Worm (Caenorhabditis elegans) whole organism, L4 larva: ENCODE results near the gene C28C12.12.
A peak's percentile ranks its signal among the peaks of the same experiment; 100 is the strongest.

Experiments
- F26F4.8 ChIP-seq: fragments of 200-800 bp; sonication (Bioruptor generic); conservative IDR thresholded peaks from 2 replicates; pipeline ENCODE4 v1.3.6; 2022; ENCODE audit warnings: missing genetic modification characterization, missing compliant biosample characterization
- R02D3.7 ChIP-seq: fragments of 150-350 bp; sonication (generic microtip); optimal IDR thresholded peaks from 3 replicates; lab custom pipeline; 2014; ENCODE audit warnings: missing biosample characterization, missing genetic modification characterization
- T20F7.1 ChIP-seq: fragments of 200-800 bp; sonication (Bioruptor generic); optimal IDR thresholded peaks from 2 replicates; lab custom pipeline; 2018; ENCODE audit warnings: mild to moderate bottlenecking, missing genetic modification characterization, missing compliant biosample characterization
- Y48G9A.11 ChIP-seq: fragments of 200-800 bp; sonication (Bioruptor generic); IDR thresholded peaks from 2 replicates; pipeline ENCODE4 v1.3.6; 2022; ENCODE audit warnings: missing genetic modification reagents, missing genetic modification characterization, missing compliant biosample characterization
- Y5F2A.4 ChIP-seq: fragments of 200-800 bp; sonication (Bioruptor generic); optimal IDR thresholded peaks from 2 replicates; lab custom pipeline; 2018; ENCODE audit warnings: mild to moderate bottlenecking, missing genetic modification characterization, missing compliant biosample characterization
- Y75B8A.6 ChIP-seq: fragments of 200-800 bp; sonication (Bioruptor generic); IDR thresholded peaks from 2 replicates; pipeline ENCODE4 v1.3.6; 2022; ENCODE audit warnings: missing genetic modification reagents, missing genetic modification characterization, missing compliant biosample characterization
- ZK337.2 ChIP-seq: fragments of 200-800 bp; sonication (Bioruptor generic); IDR thresholded peaks from 2 replicates; pipeline ENCODE4 v1.3.6; 2022; ENCODE audit warnings: missing genetic modification reagents, missing genetic modification characterization, missing compliant biosample characterization
- aha-1 ChIP-seq: fragments of 150-350 bp; peaks from one replicate; lab custom pipeline; 2014; ENCODE audit warnings: missing biosample characterization, missing genetic modification characterization
- aly-2 ChIP-seq: sonication (generic microtip); optimal IDR thresholded peaks from 2 replicates; lab custom pipeline; 2018; ENCODE audit warnings: missing biosample characterization, missing genetic modification characterization
- ceh-20 ChIP-seq: fragments of 200-800 bp; sonication (Bioruptor generic); IDR thresholded peaks from 2 replicates; pipeline ENCODE4 v1.3.6; 2022; ENCODE audit warnings: missing genetic modification reagents, missing genetic modification characterization, missing compliant biosample characterization
- ceh-44 ChIP-seq: fragments of 200-800 bp; sonication (Bioruptor generic); IDR thresholded peaks from 2 replicates; pipeline ENCODE4 v1.3.6; 2022; ENCODE audit warnings: missing genetic modification reagents, missing genetic modification characterization, missing compliant biosample characterization
- ceh-62 ChIP-seq: sonication (generic microtip); optimal IDR thresholded peaks from 2 replicates; lab custom pipeline; 2017; ENCODE audit warnings: missing biosample characterization, missing genetic modification characterization
- cey-2 ChIP-seq: sonication (generic microtip); optimal IDR thresholded peaks from 3 replicates; lab custom pipeline; 2017; ENCODE audit warnings: missing genetic modification characterization, mild to moderate bottlenecking, missing compliant biosample characterization, antibody characterized with exemption, borderline replicate concordance; ENCODE audit not compliant: insufficient read depth
- ctbp-1 ChIP-seq: fragments of 200-800 bp; sonication (Bioruptor generic); IDR thresholded peaks from 2 replicates; pipeline ENCODE4 v1.3.6; 2022; ENCODE audit warnings: missing genetic modification reagents, missing genetic modification characterization, missing compliant biosample characterization
- daf-16 ChIP-seq, 3 experiments: sonication (generic microtip); optimal IDR thresholded peaks; 2 replicates each; lab custom pipeline; 2016 to 2017; ENCODE audit warnings: missing genetic modification characterization in 3 of 3, missing genetic modification reagents in 3 of 3, mild to moderate bottlenecking in 2 of 3, missing compliant biosample characterization in 2 of 3, missing biosample characterization in 1 of 3, moderate library complexity in 1 of 3
- daf-8 ChIP-seq: fragments of 200-800 bp; sonication (Bioruptor generic); IDR thresholded peaks from 2 replicates; pipeline ENCODE4 v1.3.6; 2022; ENCODE audit warnings: missing genetic modification characterization, missing compliant biosample characterization
- dmd-6 ChIP-seq: fragments of 200-800 bp; sonication (Bioruptor generic); IDR thresholded peaks from 2 replicates; pipeline ENCODE4 v1.3.6; 2022; ENCODE audit warnings: missing genetic modification reagents, missing genetic modification characterization, missing compliant biosample characterization
- dve-1 ChIP-seq: sonication (generic microtip); optimal IDR thresholded peaks from 2 replicates; lab custom pipeline; 2017; ENCODE audit warnings: antibody characterized with exemption, mild to moderate bottlenecking, missing genetic modification characterization, missing compliant biosample characterization; ENCODE audit not compliant: insufficient read depth
- hlh-11 ChIP-seq: fragments of 200-800 bp; sonication (Bioruptor generic); optimal IDR thresholded peaks from 2 replicates; lab custom pipeline; 2018; ENCODE audit warnings: mild to moderate bottlenecking, missing genetic modification characterization, missing compliant biosample characterization
- hlh-30 ChIP-seq: sonication (generic microtip); optimal IDR thresholded peaks from 2 replicates; lab custom pipeline; 2017; ENCODE audit warnings: antibody characterized with exemption, mild to moderate bottlenecking, missing genetic modification characterization, missing compliant biosample characterization; ENCODE audit not compliant: insufficient read depth
- lin-1 ChIP-seq: fragments of 200-800 bp; sonication (Bioruptor generic); IDR thresholded peaks from 2 replicates; pipeline ENCODE4 v1.3.6; 2022; ENCODE audit warnings: missing genetic modification reagents, missing genetic modification characterization, missing compliant biosample characterization
- lin-15B ChIP-seq: fragments of 150-350 bp; sonication (generic microtip); optimal IDR thresholded peaks from 3 replicates; lab custom pipeline; 2014; ENCODE audit warnings: missing biosample characterization, missing genetic modification characterization
- lin-38 ChIP-seq: fragments of 200-800 bp; sonication (Bioruptor generic); IDR thresholded peaks from 2 replicates; pipeline ENCODE4 v1.3.6; 2022; ENCODE audit warnings: missing genetic modification reagents, missing genetic modification characterization, missing compliant biosample characterization
- lin-39 ChIP-seq: fragments of 150-350 bp; optimal IDR thresholded peaks from 2 replicates; lab custom pipeline; 2014; ENCODE audit warnings: missing biosample characterization, missing genetic modification reagents, missing genetic modification characterization
- lsy-2 ChIP-seq, 2 experiments: fragments of 150-350 bp in 1 of 2; sonication (generic microtip) in 1 of 2; optimal IDR thresholded peaks; 2 replicates each; lab custom pipeline; 2014 to 2017; ENCODE audit warnings: missing biosample characterization in 2 of 2, missing genetic modification characterization in 2 of 2
- mdl-1 ChIP-seq, 2 experiments: fragments of 150-350 bp in 1 of 2; sonication (generic microtip) in 1 of 2; optimal IDR thresholded peaks; 2 replicates each; lab custom pipeline; 2014 to 2017; ENCODE audit warnings: missing biosample characterization in 2 of 2, missing genetic modification characterization in 2 of 2
- mdt-29 ChIP-seq: fragments of 200-800 bp; sonication (Bioruptor generic); IDR thresholded peaks from 2 replicates; pipeline ENCODE4 v1.3.6; 2022; ENCODE audit warnings: missing genetic modification reagents, missing genetic modification characterization, missing compliant biosample characterization
- mes-2 ChIP-seq: sonication (generic microtip); optimal IDR thresholded peaks from 2 replicates; lab custom pipeline; 2016; ENCODE audit warnings: missing genotype, mild to moderate bottlenecking, missing genetic modification characterization, missing compliant biosample characterization; ENCODE audit not compliant: poor library complexity, severe bottlenecking
- mxl-2 ChIP-seq: fragments of 200-800 bp; sonication (Bioruptor generic); conservative IDR thresholded peaks from 2 replicates; pipeline ENCODE4 v1.3.6; 2022; ENCODE audit warnings: missing genetic modification reagents, missing genetic modification characterization, missing compliant biosample characterization
- nhr-11 ChIP-seq: fragments of 150-350 bp; optimal IDR thresholded peaks from 2 replicates; lab custom pipeline; 2014; ENCODE audit warnings: missing biosample characterization, missing genetic modification characterization
- nhr-25 ChIP-seq: sonication (generic microtip); optimal IDR thresholded peaks from 2 replicates; lab custom pipeline; 2017; ENCODE audit warnings: missing genetic modification characterization, mild to moderate bottlenecking, missing compliant biosample characterization, antibody characterized with exemption, moderate library complexity, borderline replicate concordance; ENCODE audit not compliant: insufficient read depth
- nhr-28 ChIP-seq: fragments of 150-350 bp; optimal IDR thresholded peaks from 2 replicates; lab custom pipeline; 2014; ENCODE audit warnings: missing biosample characterization, missing genetic modification characterization
- nhr-48 ChIP-seq: sonication (generic microtip); optimal IDR thresholded peaks from 2 replicates; lab custom pipeline; 2016; ENCODE audit warnings: mild to moderate bottlenecking, missing genetic modification characterization, missing compliant biosample characterization
- nhr-6 ChIP-seq: fragments of 150-350 bp; optimal IDR thresholded peaks from 2 replicates; lab custom pipeline; 2014; ENCODE audit warnings: missing biosample characterization, missing genetic modification characterization
- pha-4 ChIP-seq, 2 experiments: fragments of 150-350 bp in 1 of 2; fragments of 200-800 bp in 1 of 2; sonication (Bioruptor generic) in 1 of 2; IDR thresholded peaks in 1 of 2; optimal IDR thresholded peaks in 1 of 2; 2 replicates each; pipeline versions ENCODE4 v1.3.6 to Lab custom; 2014 to 2022; ENCODE audit warnings: missing genetic modification characterization in 2 of 2, missing genetic modification reagents in 2 of 2, missing biosample characterization in 1 of 2, missing compliant biosample characterization in 1 of 2
- php-3 ChIP-seq: fragments of 200-800 bp; sonication (Bioruptor generic); IDR thresholded peaks from 2 replicates; pipeline ENCODE4 v1.3.6; 2022; ENCODE audit warnings: missing genetic modification reagents, missing genetic modification characterization, missing compliant biosample characterization
- pqm-1 ChIP-seq: sonication (generic microtip); optimal IDR thresholded peaks from 2 replicates; lab custom pipeline; 2017; ENCODE audit warnings: missing biosample characterization, missing genetic modification characterization
- set-16 ChIP-seq: fragments of 200-800 bp; sonication (Bioruptor generic); IDR thresholded peaks from 2 replicates; pipeline ENCODE4 v1.3.6; 2022; ENCODE audit warnings: missing genetic modification reagents, missing genetic modification characterization, missing compliant biosample characterization
- snpc-1.2 ChIP-seq: fragments of 200-800 bp; sonication (Bioruptor generic); IDR thresholded peaks from 2 replicates; pipeline ENCODE4 v1.3.6; 2022; ENCODE audit warnings: missing genetic modification reagents, missing genetic modification characterization, missing compliant biosample characterization
- tag-97 ChIP-seq: fragments of 200-800 bp; sonication (Bioruptor generic); IDR thresholded peaks from 2 replicates; pipeline ENCODE4 v1.3.6; 2022; ENCODE audit warnings: missing genetic modification characterization, missing compliant biosample characterization
- tra-1 ChIP-seq: fragments of 200-800 bp; sonication (Bioruptor generic); IDR thresholded peaks from 2 replicates; pipeline ENCODE4 v1.3.6; 2022; ENCODE audit warnings: missing genetic modification reagents, missing genetic modification characterization, missing compliant biosample characterization
- zag-1 ChIP-seq: fragments of 150-350 bp; optimal IDR thresholded peaks from 2 replicates; lab custom pipeline; 2014; ENCODE audit warnings: missing biosample characterization, missing genetic modification characterization
- zfp-3 ChIP-seq: fragments of 200-800 bp; sonication (Bioruptor generic); conservative IDR thresholded peaks from 2 replicates; pipeline ENCODE4 v1.3.6; 2022; ENCODE audit warnings: missing genetic modification reagents, missing genetic modification characterization, missing compliant biosample characterization
- ztf-11 ChIP-seq: fragments of 150-350 bp; optimal IDR thresholded peaks from 2 replicates; lab custom pipeline; 2014; ENCODE audit warnings: missing biosample characterization, missing genetic modification characterization
- ztf-7 ChIP-seq: fragments of 150-350 bp; optimal IDR thresholded peaks from 2 replicates; lab custom pipeline; 2014; ENCODE audit warnings: missing biosample characterization, missing genetic modification characterization

The C28C12.12 gene

ce11 chrIV:8534997-8535414 lies 38.8 kb upstream of the C28C12.12 start (continued):
- TF ChIP-seq nhr-6 (no peak), nhr-48 (tag; lab: Kevin White, UChicago) (peak; percentile 88)
- TF ChIP-seq, all 104 proteins: peak for 26

- peak; percentile 81 for TF ChIP-seq pqm-1 (tag; lab: Kevin White, UChicago)
- TF ChIP-seq Y5F2A.4 (GFP tag; lab: Kevin White, UChicago), result no peak
- peak; percentile 61 for TF ChIP-seq hlh-11 (tag; lab: Kevin White, UChicago)
- TF ChIP-seq tra-1 (GFP tag; lab: Robert Waterston, UW), result 0 out of 2 replicates have a peak, but pooled peaks have one; percentile 60
- TF ChIP-seq set-16, result no peak
- no peak for TF ChIP-seq lin-39
- TF ChIP-seq mdl-1 (tag; optimal IDR thresholded peaks at IDR 0.05; lab: Kevin White, UChicago), result no peak
- TF ChIP-seq lsy-2 (tag; optimal IDR thresholded peaks at IDR 0.05; lab: Kevin White, UChicago), result peak in 1 of 2 experiments; percentile 17
- no peak for TF ChIP-seq zag-1 (tag; lab: Kevin White, UChicago)
- TF ChIP-seq dmd-6, result peak; percentile 53
- peak; percentile 51 for TF ChIP-seq dve-1 (tag; lab: Kevin White, UChicago)
- TF ChIP-seq daf-8 (GFP tag; lab: Robert Waterston, UW), result no peak
- TF ChIP-seq ceh-20 (GFP tag; lab: Robert Waterston, UW), result peak; percentile 82
- peak; percentile 32 for TF ChIP-seq hlh-30 (tag; lab: Kevin White, UChicago)
- TF ChIP-seq daf-16 (GFP tag; optimal IDR thresholded peaks at IDR 0.05; lab: Kevin White, UChicago), result no peak
- TF ChIP-seq daf-16 (tag; optimal IDR thresholded peaks at IDR 0.05; lab: Kevin White, UChicago), result peak; percentile 24
- peak; percentile 84 for TF ChIP-seq php-3 (GFP tag; lab: Robert Waterston, UW)
- TF ChIP-seq F26F4.8, result no peak
Observed at ce11 chrIV:8534189-8534588, 38.0 kb upstream of the C28C12.12 start.

ce11 chrIV:8532796-8533195 lies 36.6 kb upstream of the C28C12.12 start:
- TF ChIP-seq R02D3.7 (tag; lab: Kevin White, UChicago) (no peak), ztf-11 (tag; lab: Kevin White, UChicago) (no peak), lin-1 (GFP tag; lab: Robert Waterston, UW) (0 out of 2 replicates have a peak, but pooled peaks have one; percentile 14), nhr-28 (tag; lab: Kevin White, UChicago) (peak; percentile 41), cey-2 (no peak), lin-15B (no peak), aha-1 (tag; lab: Kevin White, UChicago) (peak; percentile 8), zfp-3 (no peak), Y75B8A.6 (GFP tag; lab: Robert Waterston, UW) (no peak), ceh-44 (no peak), ctbp-1 (GFP tag; lab: Robert Waterston, UW) (no peak), lin-38 (GFP tag; lab: Robert Waterston, UW) (no peak), ZK337.2 (GFP tag; lab: Robert Waterston, UW) (no peak), tag-97 (no peak), lsy-2 (tag; optimal IDR thresholded peaks at IDR 0.05; lab: Kevin White, UChicago) (no peak), ztf-7 (tag; lab: Kevin White, UChicago) (no peak), mdt-29 (GFP tag; lab: Robert Waterston, UW) (no peak), dve-1 (tag; lab: Kevin White, UChicago) (peak; percentile 68), dmd-6 (peak; percentile 87), aly-2 (no peak), nhr-25 (tag; lab: Kevin White, UChicago) (no peak), T20F7.1 (GFP tag; lab: Kevin White, UChicago) (no peak), pha-4 (GFP tag; IDR thresholded peaks at IDR 0.05; lab: Robert Waterston, UW) (peak; percentile 51; the same call in 1 of the 2 replicates), pha-4 (tag; optimal IDR thresholded peaks at IDR 0.05; lab: Kevin White, UChicago) (no peak), daf-16 (GFP tag; optimal IDR thresholded peaks at IDR 0.05; lab: Kevin White, UChicago) (no peak), daf-16 (tag; optimal IDR thresholded peaks at IDR 0.05; lab: Kevin White, UChicago) (peak; percentile 69), tra-1 (GFP tag; lab: Robert Waterston, UW) (peak; percentile 66), Y48G9A.11 (GFP tag; lab: Robert Waterston, UW) (no peak), snpc-1.2 (GFP tag; lab: Robert Waterston, UW) (no peak), nhr-11 (tag; lab: Kevin White, UChicago) (no peak), mxl-2 (GFP tag; lab: Robert Waterston, UW) (0 out of 2 replicates have a peak, but pooled peaks have one; percentile 46), mes-2 (tag; lab: Kevin White, UChicago) (peak; percentile 5), ceh-62 (tag; lab: Kevin White, UChicago) (no peak), nhr-6 (no peak)
